Worm (Caenorhabditis elegans) whole organism, L1 larva: ENCODE results near the gene dnj-23.

Source experiments
- ama-1 ChIP-seq: fragments of 150-350 bp; optimal IDR thresholded peaks from 2 replicates; lab custom pipeline; 2014
- blmp-1 ChIP-seq: fragments of 150-350 bp; optimal IDR thresholded peaks from 2 replicates; lab custom pipeline; 2014; ENCODE audit warnings: missing biosample characterization, missing genetic modification characterization
- ceh-82 ChIP-seq, 3 experiments: fragments of 150-350 bp in 1 of 3; sonication (generic microtip) in 2 of 3; optimal IDR thresholded peaks; 2 replicates each; lab custom pipeline; 2014 to 2017; ENCODE audit warnings: missing biosample characterization in 3 of 3, missing genetic modification characterization in 3 of 3
- elt-3 ChIP-seq, 6 experiments: fragments of 150-350 bp in 1 of 6; sonication (generic microtip); optimal IDR thresholded peaks; 2 replicates each; lab custom pipeline; 2017 to 2018; ENCODE audit warnings: missing biosample characterization in 6 of 6, missing genetic modification characterization in 6 of 6, inconsistent platforms in 1 of 6
- ets-5 ChIP-seq: fragments of 200-800 bp; sonication (Bioruptor generic); IDR thresholded peaks from 2 replicates; pipeline ENCODE4 v1.3.6; 2022; ENCODE audit warnings: missing genetic modification characterization, missing compliant biosample characterization
- mdl-1 ChIP-seq, 2 experiments: fragments of 150-350 bp; optimal IDR thresholded peaks; 2 replicates each; lab custom pipeline; 2014 to 2017; ENCODE audit warnings: missing biosample characterization in 2 of 2, missing genetic modification characterization in 2 of 2, inconsistent platforms in 1 of 2
- nhr-237 ChIP-seq: fragments of 150-350 bp; optimal IDR thresholded peaks from 2 replicates; lab custom pipeline; 2014; ENCODE audit warnings: missing biosample characterization, missing genetic modification characterization
- nhr-76 ChIP-seq: sonication (generic microtip); optimal IDR thresholded peaks from 2 replicates; lab custom pipeline; 2017; ENCODE audit warnings: missing biosample characterization, missing genetic modification characterization
- snpc-4 ChIP-seq: fragments of 150-350 bp; optimal IDR thresholded peaks from 2 replicates; lab custom pipeline; 2014; ENCODE audit warnings: missing biosample characterization, missing genetic modification characterization
- ztf-11 ChIP-seq, 2 experiments: sonication (generic microtip); optimal IDR thresholded peaks; 2 replicates each; lab custom pipeline; 2016 to 2017; ENCODE audit warnings: missing genetic modification characterization in 2 of 2, missing biosample characterization in 1 of 2, missing compliant biosample characterization in 1 of 2

ce11 chrII:9086308-9086707 is 22.1 kb downstream of the dnj-23 start, which contains the start of gene hlh-3:
- TF ChIP-seq elt-3 (tag; optimal IDR thresholded peaks at IDR 0.05; lab: Kevin White, UChicago) (no peak), snpc-4 (tag; lab: Kevin White, UChicago) (no peak), blmp-1 (tag; lab: Kevin White, UChicago) (no peak), ztf-11 (tag; optimal IDR thresholded peaks at IDR 0.05; lab: Kevin White, UChicago) (no peak), ets-5 (GFP tag; lab: Robert Waterston, UW) (no peak), nhr-76 (no peak), ama-1 (lab: Kevin White, UChicago) (no peak), ceh-82 (tag; optimal IDR thresholded peaks at IDR 0.05; lab: Kevin White, UChicago) (no peak), mdl-1 (tag; optimal IDR thresholded peaks at IDR 0.05; lab: Kevin White, UChicago) (no peak), nhr-237 (no peak)
